Worm (Caenorhabditis elegans) whole organism, late embryonic: ENCODE measurements around the gene deg-1.

ENCODE experiments used
- F13H6.1 ChIP-seq: sonication (generic microtip); optimal IDR thresholded peaks from 2 replicates; lab custom pipeline; 2016; ENCODE audit warnings: missing genetic modification characterization, missing compliant biosample characterization
- K02D7.2 ChIP-seq: sonication (generic microtip); optimal IDR thresholded peaks from 2 replicates; lab custom pipeline; 2017; ENCODE audit warnings: mild to moderate bottlenecking, missing genetic modification characterization, missing compliant biosample characterization
- dmd-4 ChIP-seq: sonication (generic microtip); optimal IDR thresholded peaks from 2 replicates; lab custom pipeline; 2016; ENCODE audit warnings: borderline replicate concordance, missing genetic modification characterization, missing compliant biosample characterization
- ets-4 ChIP-seq: sonication (generic microtip); optimal IDR thresholded peaks from 2 replicates; lab custom pipeline; 2016; ENCODE audit warnings: missing genetic modification characterization, missing compliant biosample characterization
- fkh-10 ChIP-seq: fragments of 150-350 bp; optimal IDR thresholded peaks from 2 replicates; lab custom pipeline; 2014; ENCODE audit warnings: missing biosample characterization, missing genetic modification reagents, missing genetic modification characterization
- nfya-1 ChIP-seq: sonication (generic microtip); optimal IDR thresholded peaks from 2 replicates; lab custom pipeline; 2017; ENCODE audit warnings: missing genetic modification characterization, mild to moderate bottlenecking, missing compliant biosample characterization, antibody characterized with exemption, moderate library complexity
- nhr-11 ChIP-seq: fragments of 150-350 bp; optimal IDR thresholded peaks from 2 replicates; lab custom pipeline; 2014; ENCODE audit warnings: missing biosample characterization, missing genetic modification characterization
- pat-9 ChIP-seq: fragments of 200-800 bp; sonication (Bioruptor generic); optimal IDR thresholded peaks from 2 replicates; lab custom pipeline; 2018; ENCODE audit warnings: mild to moderate bottlenecking, missing genetic modification characterization, moderate library complexity, missing compliant biosample characterization
- pha-4 ChIP-seq: fragments of 150-350 bp; optimal IDR thresholded peaks from 2 replicates; lab custom pipeline; 2018; ENCODE audit warnings: missing biosample characterization, missing genetic modification reagents, missing genetic modification characterization
- rnt-1 ChIP-seq: sonication (generic microtip); optimal IDR thresholded peaks from 2 replicates; lab custom pipeline; 2016; ENCODE audit warnings: missing genetic modification characterization, missing compliant biosample characterization
- syd-9 ChIP-seq: sonication (generic microtip); optimal IDR thresholded peaks from 2 replicates; lab custom pipeline; 2016; ENCODE audit warnings: mild to moderate bottlenecking, missing genetic modification characterization, moderate library complexity, missing compliant biosample characterization
- tbx-2 ChIP-seq: sonication (generic microtip); optimal IDR thresholded peaks from 2 replicates; lab custom pipeline; 2016; ENCODE audit warnings: missing genetic modification characterization, missing compliant biosample characterization
- unc-42 ChIP-seq: sonication (generic microtip); optimal IDR thresholded peaks from 2 replicates; lab custom pipeline; 2016; ENCODE audit warnings: missing genotype, missing genetic modification characterization, missing compliant biosample characterization

- TF ChIP-seq pha-4 (tag; lab: Kevin White, UChicago) (no peak), ets-4 (no peak), tbx-2 (no peak), nhr-11 (no peak), syd-9 (tag; lab: Kevin White, UChicago) (no peak), K02D7.2 (tag; lab: Kevin White, UChicago) (no peak), nfya-1 (no peak), unc-42 (tag; lab: Kevin White, UChicago) (no peak), pat-9 (tag; lab: Kevin White, UChicago) (no peak), rnt-1 (tag; lab: Kevin White, UChicago) (no peak), fkh-10 (GFP tag; lab: Kevin White, UChicago) (no peak), dmd-4 (tag; lab: Kevin White, UChicago) (no peak), F13H6.1 (tag; lab: Kevin White, UChicago) (no peak)
Observed at ce11 chrX:7814747-7815146, 61.9 kb downstream of the deg-1 start.
